Worm (Caenorhabditis elegans) whole organism, L3 larva: ENCODE data around the gene col-148.

Experiments used
- aly-2 ChIP-seq: fragments of 150-350 bp; optimal IDR thresholded peaks from 2 replicates; lab custom pipeline; 2014; ENCODE audit warnings: missing biosample characterization, missing genetic modification characterization
- ceh-16 ChIP-seq: sonication (generic microtip); optimal IDR thresholded peaks from 2 replicates; lab custom pipeline; 2017; ENCODE audit warnings: missing biosample characterization, missing genetic modification characterization
- ceh-28 ChIP-seq: fragments of 150-350 bp; optimal IDR thresholded peaks from 2 replicates; lab custom pipeline; 2014; ENCODE audit warnings: missing biosample characterization, missing genetic modification reagents, missing genetic modification characterization
- ceh-82 ChIP-seq: fragments of 150-350 bp; optimal IDR thresholded peaks from 2 replicates; lab custom pipeline; 2014; ENCODE audit warnings: missing biosample characterization, missing genetic modification characterization
- daf-12 ChIP-seq: fragments of 150-350 bp; optimal IDR thresholded peaks from 2 replicates; lab custom pipeline; 2014; ENCODE audit warnings: missing biosample characterization, missing genetic modification reagents, missing genetic modification characterization
- egl-27 ChIP-seq: sonication (generic microtip); optimal IDR thresholded peaks from 4 replicates; lab custom pipeline; 2017; ENCODE audit warnings: missing biosample characterization, missing genetic modification reagents, missing genetic modification characterization
- egl-5 ChIP-seq: fragments of 150-350 bp; optimal IDR thresholded peaks from 2 replicates; lab custom pipeline; 2017; ENCODE audit warnings: missing biosample characterization, missing genetic modification reagents, missing genetic modification characterization, inconsistent platforms
- elt-1 ChIP-seq: fragments of 150-350 bp; optimal IDR thresholded peaks from 2 replicates; lab custom pipeline; 2014; ENCODE audit warnings: missing biosample characterization, missing genetic modification characterization
- elt-2 ChIP-seq: sonication (generic microtip); optimal IDR thresholded peaks from 2 replicates; lab custom pipeline; 2016; ENCODE audit warnings: missing genetic modification reagents, mild to moderate bottlenecking, missing genetic modification characterization, missing compliant biosample characterization
- fkh-10 ChIP-seq: sonication (generic microtip); optimal IDR thresholded peaks from 2 replicates; lab custom pipeline; 2017; ENCODE audit warnings: missing biosample characterization, missing genetic modification reagents, missing genetic modification characterization
- fos-1 ChIP-seq: fragments of 150-350 bp; optimal IDR thresholded peaks from 2 replicates; lab custom pipeline; 2014; ENCODE audit warnings: missing biosample characterization, missing genetic modification characterization
- hmg-11 ChIP-seq: sonication (generic microtip); optimal IDR thresholded peaks from 2 replicates; lab custom pipeline; 2016; ENCODE audit warnings: missing genetic modification characterization, missing compliant biosample characterization
- lin-39 ChIP-seq: fragments of 150-350 bp; optimal IDR thresholded peaks from 2 replicates; lab custom pipeline; 2018; ENCODE audit warnings: missing biosample characterization, missing genetic modification reagents, missing genetic modification characterization
- lsy-12 ChIP-seq: sonication (generic microtip); optimal IDR thresholded peaks from 2 replicates; lab custom pipeline; 2016; ENCODE audit warnings: mild to moderate bottlenecking, missing genetic modification characterization, missing compliant biosample characterization
- mdl-1 ChIP-seq: fragments of 150-350 bp; optimal IDR thresholded peaks from 2 replicates; lab custom pipeline; 2014; ENCODE audit warnings: missing biosample characterization, missing genetic modification characterization
- nfya-1 ChIP-seq: sonication (generic microtip); optimal IDR thresholded peaks from 2 replicates; lab custom pipeline; 2017; ENCODE audit warnings: missing genetic modification characterization, mild to moderate bottlenecking, missing compliant biosample characterization, antibody characterized with exemption, moderate library complexity; ENCODE audit not compliant: insufficient read depth
- nhr-11 ChIP-seq: fragments of 150-350 bp; optimal IDR thresholded peaks from 2 replicates; lab custom pipeline; 2014; ENCODE audit warnings: missing biosample characterization, missing genetic modification characterization
- nhr-23 ChIP-seq: fragments of 150-350 bp; optimal IDR thresholded peaks from 2 replicates; lab custom pipeline; 2014; ENCODE audit warnings: missing biosample characterization, missing genetic modification reagents, missing genetic modification characterization
- nhr-237 ChIP-seq: fragments of 150-350 bp; optimal IDR thresholded peaks from 2 replicates; lab custom pipeline; 2014; ENCODE audit warnings: missing biosample characterization, missing genetic modification characterization
- nhr-25 ChIP-seq: sonication (generic microtip); optimal IDR thresholded peaks from 2 replicates; lab custom pipeline; 2017; ENCODE audit warnings: missing biosample characterization, missing genetic modification characterization
- nhr-43 ChIP-seq: sonication (generic microtip); optimal IDR thresholded peaks from 2 replicates; lab custom pipeline; 2016; ENCODE audit warnings: mild to moderate bottlenecking, missing genetic modification characterization, missing compliant biosample characterization; ENCODE audit not compliant: poor library complexity, severe bottlenecking
- nhr-67 ChIP-seq: fragments of 150-350 bp; optimal IDR thresholded peaks from 2 replicates; lab custom pipeline; 2014; ENCODE audit warnings: missing biosample characterization, missing genetic modification characterization
- nhr-76 ChIP-seq: fragments of 150-350 bp; sonication (generic microtip); optimal IDR thresholded peaks from 5 replicates; lab custom pipeline; 2014; ENCODE audit warnings: missing biosample characterization, missing genetic modification characterization
- pqm-1 ChIP-seq: fragments of 150-350 bp; optimal IDR thresholded peaks from 2 replicates; lab custom pipeline; 2017; ENCODE audit warnings: missing biosample characterization, missing genetic modification characterization, inconsistent platforms
- sea-2 ChIP-seq: fragments of 150-350 bp; sonication (generic microtip); optimal IDR thresholded peaks from 4 replicates; lab custom pipeline; 2014; ENCODE audit warnings: missing biosample characterization, missing genetic modification reagents, missing genetic modification characterization
- skn-1 ChIP-seq: fragments of 150-350 bp; optimal IDR thresholded peaks from 2 replicates; lab custom pipeline; 2014; ENCODE audit warnings: missing biosample characterization, missing genetic modification characterization
- snpc-4 ChIP-seq: fragments of 150-350 bp; optimal IDR thresholded peaks from 2 replicates; lab custom pipeline; 2014; ENCODE audit warnings: missing biosample characterization, missing genetic modification characterization
- tbx-2 ChIP-seq: sonication (generic microtip); optimal IDR thresholded peaks from 2 replicates; lab custom pipeline; 2016; ENCODE audit warnings: mild to moderate bottlenecking, missing genetic modification characterization, missing compliant biosample characterization
- unc-62 ChIP-seq: fragments of 150-350 bp; sonication (generic microtip); optimal IDR thresholded peaks from 4 replicates; lab custom pipeline; 2014; ENCODE audit warnings: missing biosample characterization, missing genetic modification reagents, missing genetic modification characterization
- zag-1 ChIP-seq: fragments of 150-350 bp; optimal IDR thresholded peaks from 2 replicates; lab custom pipeline; 2014; ENCODE audit warnings: missing biosample characterization, missing genetic modification characterization
- ztf-11 ChIP-seq: fragments of 150-350 bp; optimal IDR thresholded peaks from 2 replicates; lab custom pipeline; 2014; ENCODE audit warnings: missing biosample characterization, missing genetic modification characterization
- ztf-4 ChIP-seq: fragments of 150-350 bp; optimal IDR thresholded peaks from 2 replicates; lab custom pipeline; 2014; ENCODE audit warnings: missing biosample characterization, missing genetic modification characterization

col-148 gene

ce11 chrV:10266050-10266449 lies 24.5 kb downstream of the col-148 start:
- no peak for TF ChIP-seq mdl-1 (tag; lab: Kevin White, UChicago)
- no peak for TF ChIP-seq ztf-11
- no peak for TF ChIP-seq elt-1 (tag; lab: Kevin White, UChicago)
- TF ChIP-seq nhr-25 = no peak
- no peak for TF ChIP-seq tbx-2 (tag; lab: Kevin White, UChicago)
- no peak for TF ChIP-seq nhr-76 (tag; lab: Kevin White, UChicago)
- TF ChIP-seq egl-5 = no peak

- no peak for TF ChIP-seq egl-5
- TF ChIP-seq lin-39 (tag; lab: Kevin White, UChicago) = no peak
- no peak for TF ChIP-seq lsy-12 (tag; lab: Kevin White, UChicago)
- no peak for TF ChIP-seq unc-62
- no peak for TF ChIP-seq daf-12 (tag; lab: Kevin White, UChicago)
- no peak for TF ChIP-seq nhr-11
- no peak for TF ChIP-seq sea-2
- no peak for TF ChIP-seq ceh-82 (tag; lab: Kevin White, UChicago)
- no peak for TF ChIP-seq fos-1 (tag; lab: Kevin White, UChicago)
- TF ChIP-seq nhr-76 (tag; lab: Kevin White, UChicago) = no peak
- TF ChIP-seq hmg-11 (tag; lab: Kevin White, UChicago) = no peak
- TF ChIP-seq skn-1 (tag; lab: Kevin White, UChicago) = no peak
- no peak for TF ChIP-seq nhr-237 (tag; lab: Kevin White, UChicago)
- TF ChIP-seq nhr-43 (tag; lab: Kevin White, UChicago) = no peak
- TF ChIP-seq, all 47 proteins: peak for 0
These were observed 28.7 kb downstream of the col-148 start, which contains the start of gene ric-4 for ce11 chrV:10270214-10270613. Gene ric-4 (minus strand): TSS chrV:10270314.

ce11 chrV:10273837-10274236 lies 32.3 kb downstream of the col-148 start:
- TF ChIP-seq nhr-43 (tag; lab: Kevin White, UChicago) (no peak), hmg-11 (tag; lab: Kevin White, UChicago) (peak; percentile 76), nhr-23 (tag; lab: Kevin White, UChicago) (no peak), ztf-11 (no peak), elt-1 (tag; lab: Kevin White, UChicago) (peak; percentile 67), sea-2 (peak; percentile 64), snpc-4 (peak; percentile 55), fkh-10 (peak; percentile 85), ztf-4 (tag; lab: Kevin White, UChicago) (no peak), unc-62 (peak; percentile 81), zag-1 (tag; lab: Kevin White, UChicago) (no peak), nhr-11 (peak; percentile 46), ceh-28 (peak; percentile 56), nfya-1 (peak; percentile 77), lsy-12 (tag; lab: Kevin White, UChicago) (no peak)

ce11 chrV:10275619-10276018 lies 34.1 kb downstream of the col-148 start, which contains the start of gene Y22F5A.11:
Gene Y22F5A.11 (minus strand): TSS chrV:10275646.
- TF ChIP-seq lin-39 (tag; lab: Kevin White, UChicago) (peak; percentile 42), snpc-4 (peak; percentile 68), sea-2 (no peak), hmg-11 (tag; lab: Kevin White, UChicago) (peak; percentile 4), nhr-11 (no peak), egl-5 (peak; percentile 46), nfya-1 (peak; percentile 20)

- TF ChIP-seq nhr-43 (tag; lab: Kevin White, UChicago) = no peak
- TF ChIP-seq egl-5 = no peak
- no peak for TF ChIP-seq nfya-1
- no peak for TF ChIP-seq ceh-28
- no peak for TF ChIP-seq elt-1 (tag; lab: Kevin White, UChicago)
- no peak for TF ChIP-seq sea-2
- no peak for TF ChIP-seq hmg-11 (tag; lab: Kevin White, UChicago)
- no peak for TF ChIP-seq tbx-2 (tag; lab: Kevin White, UChicago)
- no peak for TF ChIP-seq nhr-67
- no peak for TF ChIP-seq egl-27
- no peak for TF ChIP-seq aly-2 (tag; lab: Kevin White, UChicago)
These were observed 34.5 kb downstream of the col-148 start for ce11 chrV:10276038-10276437.

ce11 chrV:10277579-10277978 lies 36.0 kb downstream of the col-148 start, which contains the start of gene lys-1:
Gene lys-1 (plus strand): TSS chrV:10277904.
- no peak for TF ChIP-seq ceh-16
- no peak for TF ChIP-seq fos-1 (tag; lab: Kevin White, UChicago)
- TF ChIP-seq elt-2 (tag; lab: Kevin White, UChicago) = peak; percentile 87
- peak; percentile 83 for TF ChIP-seq pqm-1 (tag; lab: Kevin White, UChicago)
- no peak for TF ChIP-seq hmg-11 (tag; lab: Kevin White, UChicago)
